Worm (Caenorhabditis elegans) whole organism, midembryonic: Measurements from ENCODE around the gene F15D4.2.

ENCODE experiments used
- T22C8.4 ChIP-seq: fragments of 200-800 bp; sonication (Bioruptor generic); IDR thresholded peaks from 2 replicates; pipeline ENCODE4 v1.3.6; 2022; ENCODE audit warnings: missing genetic modification characterization, missing compliant biosample characterization
- cog-1 ChIP-seq: sonication (generic microtip); optimal IDR thresholded peaks from 2 replicates; lab custom pipeline; 2016; ENCODE audit warnings: missing genetic modification characterization, missing compliant biosample characterization
- flt-1 ChIP-seq: fragments of 200-800 bp; sonication (Bioruptor generic); IDR thresholded peaks from 2 replicates; pipeline ENCODE4 v1.3.6; 2022; ENCODE audit warnings: missing genetic modification characterization, missing compliant biosample characterization
- klf-2 ChIP-seq: fragments of 200-800 bp; sonication (Bioruptor generic); conservative IDR thresholded peaks from 2 replicates; pipeline ENCODE4 v1.3.6; 2022; ENCODE audit warnings: missing genetic modification reagents, missing genetic modification characterization, missing compliant biosample characterization
- med-1 ChIP-seq: sonication (generic microtip); optimal IDR thresholded peaks from 2 replicates; lab custom pipeline; 2017; ENCODE audit warnings: missing genetic modification characterization, mild to moderate bottlenecking, missing compliant biosample characterization, antibody characterized with exemption, missing genetic modification reagents; ENCODE audit not compliant: insufficient read depth
- ref-1 ChIP-seq: fragments of 200-800 bp; sonication (Bioruptor generic); conservative IDR thresholded peaks from 2 replicates; pipeline ENCODE4 v1.3.6; 2022; ENCODE audit warnings: missing genetic modification reagents, missing genetic modification characterization, missing compliant biosample characterization
- tab-1 ChIP-seq: fragments of 200-800 bp; sonication (Bioruptor generic); IDR thresholded peaks from 2 replicates; pipeline ENCODE4 v1.3.6; 2022; ENCODE audit warnings: missing genetic modification characterization, missing compliant biosample characterization
- ztf-23 ChIP-seq: fragments of 200-800 bp; sonication (Bioruptor generic); IDR thresholded peaks from 2 replicates; pipeline ENCODE4 v1.3.6; 2022; ENCODE audit warnings: missing genetic modification reagents, missing genetic modification characterization, missing compliant biosample characterization
- ztf-29 ChIP-seq: fragments of 200-800 bp; sonication (Bioruptor generic); IDR thresholded peaks from 2 replicates; pipeline ENCODE4 v1.3.6; 2022; ENCODE audit warnings: missing genetic modification reagents, missing genetic modification characterization, missing compliant biosample characterization

ce11 chrII:13239593-13239992 lies 23.7 kb downstream of the F15D4.2 start:
- no peak for TF ChIP-seq tab-1
- no peak for TF ChIP-seq cog-1 (tag; lab: Kevin White, UChicago)
- no peak for TF ChIP-seq ztf-23 (GFP tag; lab: Robert Waterston, UW)
- TF ChIP-seq flt-1, result no peak
- no peak for TF ChIP-seq T22C8.4
- no peak for TF ChIP-seq med-1 (GFP tag; lab: Kevin White, UChicago)
- TF ChIP-seq klf-2, result no peak
- TF ChIP-seq ref-1 (GFP tag; lab: Robert Waterston, UW), result no peak
- TF ChIP-seq ztf-29, result no peak
